Fruit fly (Drosophila melanogaster) whole organism: ENCODE measurements around the gene Dbp73D.

Experiments used
- CG8478 ChIP-seq: fragments of >200 bp; optimal IDR thresholded peaks from 2 replicates; lab custom pipeline; 2018; ENCODE audit warnings: inconsistent platforms
- Dll ChIP-seq: fragments of >200 bp; optimal IDR thresholded peaks from 2 replicates; lab custom pipeline; 2017
- pan ChIP-seq: fragments of >200 bp; optimal IDR thresholded peaks from 2 replicates; lab custom pipeline; 2017

DNA sequence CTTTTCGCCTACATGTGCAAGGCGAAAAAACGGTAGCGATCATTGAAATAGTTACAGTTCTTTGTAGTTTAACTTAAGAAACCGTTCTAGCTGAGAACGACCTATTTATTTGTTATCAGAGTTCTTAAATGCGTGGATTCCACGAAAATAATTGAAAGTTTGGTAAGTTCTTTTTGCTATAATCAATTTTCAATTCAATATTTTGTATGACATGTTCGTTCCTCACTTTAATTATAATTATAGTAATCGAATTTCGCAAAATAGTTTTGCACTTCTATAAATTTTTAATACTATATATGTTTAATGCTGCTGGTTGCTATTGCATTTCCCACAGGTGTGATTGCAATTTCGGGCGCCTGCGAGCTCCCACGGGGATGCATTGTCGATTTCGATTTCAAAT, 17.7 kb upstream of the Dbp73D start:
- TF ChIP-seq CG8478 (lab: Kevin White, UChicago) = no peak
- no peak for TF ChIP-seq Dll
- no peak for TF ChIP-seq pan
